Worm (Caenorhabditis elegans) whole organism, L4/young adult: ENCODE data around the gene F54C4.4.

Experiments used
- W03F9.2 ChIP-seq: fragments of 150-350 bp; optimal IDR thresholded peaks from 2 replicates; lab custom pipeline; 2014; ENCODE audit warnings: missing biosample characterization, missing genetic modification characterization
- dao-5 ChIP-seq: sonication (generic microtip); optimal IDR thresholded peaks from 2 replicates; lab custom pipeline; 2016; ENCODE audit warnings: missing genotype, missing genetic modification characterization, moderate library complexity, missing compliant biosample characterization
- him-1 ChIP-seq: sonication (generic microtip); optimal IDR thresholded peaks from 2 replicates; lab custom pipeline; 2016; ENCODE audit warnings: missing genotype, missing genetic modification reagents, missing genetic modification characterization, missing compliant biosample characterization

F54C4.4 gene

ce11 chrIII:53696-54095 is 33.5 kb downstream of the F54C4.4 start:
- TF ChIP-seq W03F9.2 (tag; lab: Kevin White, UChicago) (no peak), him-1 (tag; lab: Kevin White, UChicago) (no peak), dao-5 (tag; lab: Kevin White, UChicago) (no peak)

ce11 chrIII:51622-52021 is 35.6 kb downstream of the F54C4.4 start:
- TF ChIP-seq dao-5 (tag; lab: Kevin White, UChicago) (no peak), W03F9.2 (tag; lab: Kevin White, UChicago) (no peak), him-1 (tag; lab: Kevin White, UChicago) (no peak)

ce11 chrIII:50418-50817 is 36.8 kb downstream of the F54C4.4 start:
- TF ChIP-seq dao-5 (tag; lab: Kevin White, UChicago) (no peak), W03F9.2 (tag; lab: Kevin White, UChicago) (no peak), him-1 (tag; lab: Kevin White, UChicago) (no peak)

- TF ChIP-seq him-1 (tag; lab: Kevin White, UChicago): no peak
- TF ChIP-seq dao-5 (tag; lab: Kevin White, UChicago): no peak
- TF ChIP-seq W03F9.2 (tag; lab: Kevin White, UChicago): no peak
These were observed 38.1 kb downstream of the F54C4.4 start for ce11 chrIII:49064-49463.

- TF ChIP-seq dao-5 (tag; lab: Kevin White, UChicago): no peak
- no peak for TF ChIP-seq him-1 (tag; lab: Kevin White, UChicago)
- no peak for TF ChIP-seq W03F9.2 (tag; lab: Kevin White, UChicago)
These were observed 38.9 kb downstream of the F54C4.4 start for ce11 chrIII:48329-48728.

- TF ChIP-seq him-1 (tag; lab: Kevin White, UChicago): no peak
- no peak for TF ChIP-seq W03F9.2 (tag; lab: Kevin White, UChicago)
- no peak for TF ChIP-seq dao-5 (tag; lab: Kevin White, UChicago)
These were observed 44.5 kb downstream of the F54C4.4 start for ce11 chrIII:42725-43124.

ce11 chrIII:41484-41883 is 45.7 kb downstream of the F54C4.4 start:
- TF ChIP-seq him-1 (tag; lab: Kevin White, UChicago): no peak
- TF ChIP-seq dao-5 (tag; lab: Kevin White, UChicago): no peak
- no peak for TF ChIP-seq W03F9.2 (tag; lab: Kevin White, UChicago)

- TF ChIP-seq him-1 (tag; lab: Kevin White, UChicago): no peak
- TF ChIP-seq dao-5 (tag; lab: Kevin White, UChicago): no peak
- no peak for TF ChIP-seq W03F9.2 (tag; lab: Kevin White, UChicago)
These were observed 46.5 kb downstream of the F54C4.4 start, which contains the start of gene col-88 for ce11 chrIII:40580-41113. TSS of gene col-88 (plus strand) at chrIII:41063.

ce11 chrIII:39516-39915 is 47.7 kb downstream of the F54C4.4 start:
- no peak for TF ChIP-seq him-1 (tag; lab: Kevin White, UChicago)
- TF ChIP-seq W03F9.2 (tag; lab: Kevin White, UChicago): no peak
- TF ChIP-seq dao-5 (tag; lab: Kevin White, UChicago): no peak

ce11 chrIII:38117-38516 is 49.1 kb downstream of the F54C4.4 start, which contains the start of gene clp-10:
TSS of gene clp-10 (minus strand) at chrIII:38217.
- TF ChIP-seq dao-5 (tag; lab: Kevin White, UChicago) (no peak), him-1 (tag; lab: Kevin White, UChicago) (no peak), W03F9.2 (tag; lab: Kevin White, UChicago) (no peak)
